Fruit fly (Drosophila melanogaster): ENCODE measurements around the gene NimC2.

The NimC2 gene

dm6 chr2L:13977073-13977472 is 2.9 kb upstream of the NimC2 start, which contains the start of gene Cyp28a5:
Gene Cyp28a5, plus strand, starts transcription at chr2L:13977302.
- peak; percentile 59 for TF ChIP-seq kay (GFP tag; ENCODE audit: borderline replicate concordance)
- TF ChIP-seq CG5204 (GFP tag; optimal IDR thresholded peaks at IDR 0.05): no peak
- peak; percentile 33 for TF ChIP-seq cic (GFP tag; optimal IDR thresholded peaks at IDR 0.05)
- peak; percentile 18 for TF ChIP-seq Mnt (GFP tag; optimal IDR thresholded peaks at IDR 0.05)
- no peak for TF ChIP-seq tj (GFP tag; optimal IDR thresholded peaks at IDR 0.05)
- TF ChIP-seq Hr96 (GFP tag; optimal IDR thresholded peaks at IDR 0.05): peak; percentile 9

DNA sequence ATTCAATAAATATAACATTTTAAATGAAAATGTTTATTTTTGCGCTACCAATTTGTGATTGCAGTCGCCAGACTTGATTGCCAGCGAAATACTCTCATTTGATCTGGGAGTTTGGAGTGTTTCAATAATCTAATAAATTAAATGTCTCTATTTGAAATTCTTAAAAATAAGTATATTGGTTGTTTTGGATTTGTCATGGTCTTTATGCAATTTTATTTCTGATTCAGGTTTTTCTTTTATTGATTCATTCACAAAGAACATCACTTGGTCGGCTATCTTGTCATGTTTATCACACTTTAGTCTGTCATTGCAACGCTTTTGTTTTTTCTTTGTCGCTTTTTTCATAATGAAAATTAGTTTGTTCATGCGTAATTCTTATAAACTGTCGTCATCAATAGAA is 19.0 kb downstream of the NimC2 start:
- TF ChIP-seq Hr96 (GFP tag; optimal IDR thresholded peaks at IDR 0.05) (no peak), Clk (GFP tag; optimal IDR thresholded peaks at IDR 0.05) (no peak), CG5204 (GFP tag; optimal IDR thresholded peaks at IDR 0.05) (no peak), Crg-1 (GFP tag; optimal IDR thresholded peaks at IDR 0.05) (no peak)

DNA sequence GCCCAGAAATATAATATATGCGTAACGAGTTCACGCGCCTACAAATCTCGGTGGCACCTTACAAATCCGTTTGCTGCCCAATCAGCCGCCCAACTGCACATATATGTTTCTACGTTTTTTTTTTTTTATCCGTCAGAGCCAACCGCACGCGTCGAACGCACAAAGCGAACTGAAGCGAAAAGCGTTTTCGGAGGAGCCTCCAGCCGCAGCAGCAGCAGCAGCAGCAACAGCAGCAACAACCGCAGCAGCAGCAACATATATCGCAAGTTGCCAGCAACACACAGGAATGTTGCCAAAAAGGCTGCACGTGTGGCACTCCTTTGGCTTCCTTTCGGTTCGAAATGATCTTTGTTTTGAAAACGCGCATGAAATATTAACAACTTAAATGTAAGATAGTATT is 21.2 kb downstream of the NimC2 start, which contains the start of gene rk:
TSS of gene rk (minus strand) at position 171 of the 400 bp plus-strand sequence.
- TF ChIP-seq CG12768 (GFP tag; optimal IDR thresholded peaks at IDR 0.05): no peak
- no peak for TF ChIP-seq Mnt (GFP tag; optimal IDR thresholded peaks at IDR 0.05)
- no peak for TF ChIP-seq Hr96 (GFP tag; optimal IDR thresholded peaks at IDR 0.05)
- TF ChIP-seq CG1620 (GFP tag; optimal IDR thresholded peaks at IDR 0.05): no peak
- TF ChIP-seq Clk (GFP tag; optimal IDR thresholded peaks at IDR 0.05): no peak
- no peak for TF ChIP-seq CG33017 (tag; optimal IDR thresholded peaks at IDR 0.05)
- TF ChIP-seq toe (GFP tag; optimal IDR thresholded peaks at IDR 0.05): no peak
- no peak for TF ChIP-seq tj (GFP tag; optimal IDR thresholded peaks at IDR 0.05)
- TF ChIP-seq CG11617 (GFP tag; optimal IDR thresholded peaks at IDR 0.05): no peak
- TF ChIP-seq ovo (GFP tag; optimal IDR thresholded peaks at IDR 0.05): no peak
- no peak for TF ChIP-seq cic (GFP tag; optimal IDR thresholded peaks at IDR 0.05)
- no peak for TF ChIP-seq CG14711 (tag; optimal IDR thresholded peaks at IDR 0.05)
- no peak for TF ChIP-seq bab1 (GFP tag; optimal IDR thresholded peaks at IDR 0.05)
- TF ChIP-seq CG7045 (GFP tag; optimal IDR thresholded peaks at IDR 0.05): no peak
- TF ChIP-seq CG7101 (tag; optimal IDR thresholded peaks at IDR 0.05): no peak

dm6 chr2L:14001887-14002286 is 22.0 kb downstream of the NimC2 start:
- TF ChIP-seq bab1 (GFP tag; optimal IDR thresholded peaks at IDR 0.05): no peak
- TF ChIP-seq ovo (GFP tag; optimal IDR thresholded peaks at IDR 0.05): no peak
- no peak for TF ChIP-seq CG11617 (GFP tag; optimal IDR thresholded peaks at IDR 0.05)
- TF ChIP-seq cic (GFP tag; optimal IDR thresholded peaks at IDR 0.05): no peak
- TF ChIP-seq CG7101 (tag; optimal IDR thresholded peaks at IDR 0.05): no peak
- TF ChIP-seq Hr96 (GFP tag; optimal IDR thresholded peaks at IDR 0.05): no peak
- no peak for TF ChIP-seq cnc (optimal IDR thresholded peaks at IDR 0.05)
- no peak for TF ChIP-seq CG12768 (GFP tag; optimal IDR thresholded peaks at IDR 0.05)
- TF ChIP-seq CG7045 (GFP tag; optimal IDR thresholded peaks at IDR 0.05): no peak
- TF ChIP-seq pad (GFP tag; optimal IDR thresholded peaks at IDR 0.05): no peak
- no peak for TF ChIP-seq Mnt (GFP tag; optimal IDR thresholded peaks at IDR 0.05)
- no peak for TF ChIP-seq toe (GFP tag; optimal IDR thresholded peaks at IDR 0.05)
- no peak for TF ChIP-seq CG1620 (GFP tag; optimal IDR thresholded peaks at IDR 0.05)
- TF ChIP-seq CG14711 (tag; optimal IDR thresholded peaks at IDR 0.05): no peak
- TF ChIP-seq CG33017 (tag; optimal IDR thresholded peaks at IDR 0.05): no peak
- TF ChIP-seq Crg-1 (GFP tag; optimal IDR thresholded peaks at IDR 0.05): no peak
- TF ChIP-seq kay (GFP tag; ENCODE audit: borderline replicate concordance): no peak
- no peak for TF ChIP-seq CG5204 (GFP tag; optimal IDR thresholded peaks at IDR 0.05)
- no peak for TF ChIP-seq Clk (GFP tag; optimal IDR thresholded peaks at IDR 0.05)

DNA sequence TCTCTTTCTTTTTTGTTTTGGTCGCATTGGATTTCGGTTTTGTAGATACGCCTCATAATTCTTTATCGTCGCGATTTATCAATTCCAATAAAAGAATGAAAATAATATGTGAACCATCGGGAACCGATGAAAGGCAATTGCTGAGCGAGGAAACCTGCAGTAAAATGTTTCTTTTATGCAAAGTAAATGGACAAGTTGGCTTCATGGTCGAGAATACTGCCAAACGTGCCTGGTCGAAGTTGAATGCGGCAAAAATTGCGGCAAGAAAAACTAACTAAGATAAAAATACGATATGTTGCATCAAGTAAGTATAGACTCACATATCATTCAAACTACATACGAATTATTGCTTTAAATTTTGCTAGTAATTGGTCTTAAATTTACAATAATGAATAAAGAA is 27.9 kb downstream of the NimC2 start, which contains the start of gene CG42692:
TSS of gene CG42692 (plus strand) at position 301 of the 400 bp plus-strand sequence.
- peak; percentile 40 for TF ChIP-seq kay (GFP tag; ENCODE audit: borderline replicate concordance)
- no peak for TF ChIP-seq CG11617 (GFP tag; optimal IDR thresholded peaks at IDR 0.05)

DNA sequence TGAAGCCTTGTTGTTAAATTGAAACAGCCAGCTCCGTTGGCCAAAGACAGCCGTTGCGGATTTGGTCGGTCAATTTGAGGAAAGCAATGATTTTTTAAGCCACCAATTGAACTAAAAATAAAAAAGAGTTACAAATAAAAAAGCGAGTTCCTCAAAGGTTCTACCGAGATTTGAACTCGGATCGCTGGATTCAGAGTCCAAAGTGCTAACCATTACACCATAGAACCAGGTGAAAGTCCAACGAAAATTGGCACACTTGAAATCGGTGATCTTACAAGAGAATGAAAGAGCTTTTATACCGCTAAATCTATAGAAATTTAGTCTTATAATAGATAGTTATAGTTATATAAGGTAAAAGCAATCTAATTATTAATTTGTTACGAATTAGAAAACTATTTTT is 30.5 kb downstream of the NimC2 start:
- TF ChIP-seq Crg-1 (GFP tag; optimal IDR thresholded peaks at IDR 0.05) (no peak), kay (GFP tag; ENCODE audit: borderline replicate concordance) (peak; percentile 84), CG12768 (GFP tag; optimal IDR thresholded peaks at IDR 0.05) (peak; percentile 29)

dm6 chr2L:14011591-14012303 is 31.8 kb downstream of the NimC2 start:
- no peak for TF ChIP-seq Crg-1 (GFP tag; optimal IDR thresholded peaks at IDR 0.05)
- TF ChIP-seq cnc (optimal IDR thresholded peaks at IDR 0.05): peak in 1 of 2 experiments; percentile 49
- peak; percentile 20 for TF ChIP-seq bab1 (GFP tag; optimal IDR thresholded peaks at IDR 0.05)
- peak; percentile 20 for TF ChIP-seq pad (GFP tag; optimal IDR thresholded peaks at IDR 0.05)
- peak; percentile 72 for TF ChIP-seq kay (GFP tag; ENCODE audit: borderline replicate concordance)
- peak; percentile 59 for TF ChIP-seq CG7101 (tag; optimal IDR thresholded peaks at IDR 0.05)
- TF ChIP-seq CG14711 (tag; optimal IDR thresholded peaks at IDR 0.05): peak; percentile 36
- peak; percentile 56 for TF ChIP-seq cic (GFP tag; optimal IDR thresholded peaks at IDR 0.05)
- no peak for TF ChIP-seq Clk (GFP tag; optimal IDR thresholded peaks at IDR 0.05)
- peak; percentile 16 for TF ChIP-seq tj (GFP tag; optimal IDR thresholded peaks at IDR 0.05)
- peak; percentile 11 for TF ChIP-seq CG12768 (GFP tag; optimal IDR thresholded peaks at IDR 0.05)
- peak; percentile 7 for TF ChIP-seq Mnt (GFP tag; optimal IDR thresholded peaks at IDR 0.05)
- TF ChIP-seq CG33017 (tag; optimal IDR thresholded peaks at IDR 0.05): peak; percentile 75
- no peak for TF ChIP-seq CG11617 (GFP tag; optimal IDR thresholded peaks at IDR 0.05)
- peak; percentile 50 for TF ChIP-seq CG7045 (GFP tag; optimal IDR thresholded peaks at IDR 0.05)

Measured in whole organism, adult.